Worm (Caenorhabditis elegans) whole organism, L3 larva: ENCODE data around the gene mau-8.

ENCODE experiments used
- R02D3.7 ChIP-seq: fragments of 150-350 bp; optimal IDR thresholded peaks from 2 replicates; lab custom pipeline; 2014; ENCODE audit warnings: missing biosample characterization, missing genetic modification characterization
- ZK546.5 ChIP-seq: sonication (generic microtip); optimal IDR thresholded peaks from 2 replicates; lab custom pipeline; 2017; ENCODE audit warnings: missing biosample characterization, missing genetic modification characterization
- aly-2 ChIP-seq: fragments of 150-350 bp; optimal IDR thresholded peaks from 2 replicates; lab custom pipeline; 2014; ENCODE audit warnings: missing biosample characterization, missing genetic modification characterization
- ama-1 ChIP-seq: fragments of 150-350 bp; optimal IDR thresholded peaks from 2 replicates; lab custom pipeline; 2018
- ceh-16 ChIP-seq: sonication (generic microtip); optimal IDR thresholded peaks from 2 replicates; lab custom pipeline; 2017; ENCODE audit warnings: missing biosample characterization, missing genetic modification characterization
- ceh-82 ChIP-seq: fragments of 150-350 bp; optimal IDR thresholded peaks from 2 replicates; lab custom pipeline; 2014; ENCODE audit warnings: missing biosample characterization, missing genetic modification characterization
- ceh-9 ChIP-seq: sonication (generic microtip); optimal IDR thresholded peaks from 2 replicates; lab custom pipeline; 2018; ENCODE audit warnings: missing biosample characterization, missing genetic modification characterization
- daf-12 ChIP-seq: fragments of 150-350 bp; optimal IDR thresholded peaks from 2 replicates; lab custom pipeline; 2014; ENCODE audit warnings: missing biosample characterization, missing genetic modification reagents, missing genetic modification characterization
- egl-5 ChIP-seq: fragments of 150-350 bp; optimal IDR thresholded peaks from 2 replicates; lab custom pipeline; 2017; ENCODE audit warnings: missing biosample characterization, missing genetic modification reagents, missing genetic modification characterization, inconsistent platforms
- elt-1 ChIP-seq: fragments of 150-350 bp; optimal IDR thresholded peaks from 2 replicates; lab custom pipeline; 2014; ENCODE audit warnings: missing biosample characterization, missing genetic modification characterization
- elt-2 ChIP-seq: sonication (generic microtip); optimal IDR thresholded peaks from 2 replicates; lab custom pipeline; 2016; ENCODE audit warnings: missing genetic modification reagents, mild to moderate bottlenecking, missing genetic modification characterization, missing compliant biosample characterization
- elt-3 ChIP-seq, 3 experiments: fragments of 150-350 bp in 1 of 3; sonication (generic microtip) in 2 of 3; optimal IDR thresholded peaks; 2 replicates in 2 of 3; 4 replicates in 1 of 3; lab custom pipeline; 2014 to 2017; ENCODE audit warnings: missing biosample characterization in 3 of 3, missing genetic modification characterization in 3 of 3
- eor-1 ChIP-seq, 2 experiments: fragments of 150-350 bp; optimal IDR thresholded peaks; 2 replicates each; lab custom pipeline; 2014 to 2018; ENCODE audit warnings: missing biosample characterization in 2 of 2, missing genetic modification characterization in 2 of 2
- fkh-2 ChIP-seq: fragments of 150-350 bp; optimal IDR thresholded peaks from 2 replicates; lab custom pipeline; 2014; ENCODE audit warnings: missing biosample characterization, missing genetic modification reagents, missing genetic modification characterization
- fos-1 ChIP-seq: fragments of 150-350 bp; optimal IDR thresholded peaks from 2 replicates; lab custom pipeline; 2014; ENCODE audit warnings: missing biosample characterization, missing genetic modification characterization
- jun-1 ChIP-seq: fragments of 150-350 bp; optimal IDR thresholded peaks from 2 replicates; lab custom pipeline; 2014; ENCODE audit warnings: missing biosample characterization, missing genetic modification reagents, missing genetic modification characterization
- lin-15B ChIP-seq: fragments of 150-350 bp; optimal IDR thresholded peaks from 2 replicates; lab custom pipeline; 2014; ENCODE audit warnings: missing biosample characterization, missing genetic modification characterization
- lin-39 ChIP-seq: fragments of 150-350 bp; optimal IDR thresholded peaks from 2 replicates; lab custom pipeline; 2018; ENCODE audit warnings: missing biosample characterization, missing genetic modification reagents, missing genetic modification characterization
- lsy-12 ChIP-seq: sonication (generic microtip); optimal IDR thresholded peaks from 2 replicates; lab custom pipeline; 2016; ENCODE audit warnings: mild to moderate bottlenecking, missing genetic modification characterization, missing compliant biosample characterization
- mdl-1 ChIP-seq: fragments of 150-350 bp; optimal IDR thresholded peaks from 2 replicates; lab custom pipeline; 2014; ENCODE audit warnings: missing biosample characterization, missing genetic modification characterization
- nfya-1 ChIP-seq: sonication (generic microtip); optimal IDR thresholded peaks from 2 replicates; lab custom pipeline; 2017; ENCODE audit warnings: missing genetic modification characterization, mild to moderate bottlenecking, missing compliant biosample characterization, antibody characterized with exemption, moderate library complexity; ENCODE audit not compliant: insufficient read depth
- nhr-11 ChIP-seq: fragments of 150-350 bp; optimal IDR thresholded peaks from 2 replicates; lab custom pipeline; 2014; ENCODE audit warnings: missing biosample characterization, missing genetic modification characterization
- nhr-12 ChIP-seq: fragments of 150-350 bp; optimal IDR thresholded peaks from 2 replicates; lab custom pipeline; 2014; ENCODE audit warnings: missing biosample characterization, missing genetic modification characterization
- nhr-23 ChIP-seq: fragments of 150-350 bp; optimal IDR thresholded peaks from 2 replicates; lab custom pipeline; 2014; ENCODE audit warnings: missing biosample characterization, missing genetic modification reagents, missing genetic modification characterization
- nhr-25 ChIP-seq: sonication (generic microtip); optimal IDR thresholded peaks from 2 replicates; lab custom pipeline; 2017; ENCODE audit warnings: missing biosample characterization, missing genetic modification characterization
- nhr-28 ChIP-seq: fragments of 150-350 bp; optimal IDR thresholded peaks from 2 replicates; lab custom pipeline; 2014; ENCODE audit warnings: missing biosample characterization, missing genetic modification characterization
- nhr-43 ChIP-seq: sonication (generic microtip); optimal IDR thresholded peaks from 2 replicates; lab custom pipeline; 2016; ENCODE audit warnings: mild to moderate bottlenecking, missing genetic modification characterization, missing compliant biosample characterization; ENCODE audit not compliant: poor library complexity, severe bottlenecking
- nhr-67 ChIP-seq: fragments of 150-350 bp; optimal IDR thresholded peaks from 2 replicates; lab custom pipeline; 2014; ENCODE audit warnings: missing biosample characterization, missing genetic modification characterization
- nhr-76 ChIP-seq: fragments of 150-350 bp; sonication (generic microtip); optimal IDR thresholded peaks from 5 replicates; lab custom pipeline; 2014; ENCODE audit warnings: missing biosample characterization, missing genetic modification characterization
- nhr-77 ChIP-seq: fragments of 150-350 bp; optimal IDR thresholded peaks from 2 replicates; lab custom pipeline; 2014; ENCODE audit warnings: missing biosample characterization, missing genetic modification characterization
- pqm-1 ChIP-seq: fragments of 150-350 bp; optimal IDR thresholded peaks from 2 replicates; lab custom pipeline; 2017; ENCODE audit warnings: missing biosample characterization, missing genetic modification characterization, inconsistent platforms
- skn-1 ChIP-seq: fragments of 150-350 bp; optimal IDR thresholded peaks from 2 replicates; lab custom pipeline; 2014; ENCODE audit warnings: missing biosample characterization, missing genetic modification characterization
- snpc-4 ChIP-seq: fragments of 150-350 bp; optimal IDR thresholded peaks from 2 replicates; lab custom pipeline; 2014; ENCODE audit warnings: missing biosample characterization, missing genetic modification characterization
- tbx-2 ChIP-seq: sonication (generic microtip); optimal IDR thresholded peaks from 2 replicates; lab custom pipeline; 2016; ENCODE audit warnings: mild to moderate bottlenecking, missing genetic modification characterization, missing compliant biosample characterization
- unc-62 ChIP-seq: fragments of 150-350 bp; sonication (generic microtip); optimal IDR thresholded peaks from 4 replicates; lab custom pipeline; 2014; ENCODE audit warnings: missing biosample characterization, missing genetic modification reagents, missing genetic modification characterization
- ztf-11 ChIP-seq: fragments of 150-350 bp; optimal IDR thresholded peaks from 2 replicates; lab custom pipeline; 2014; ENCODE audit warnings: missing biosample characterization, missing genetic modification characterization
- ztf-4 ChIP-seq: fragments of 150-350 bp; optimal IDR thresholded peaks from 2 replicates; lab custom pipeline; 2014; ENCODE audit warnings: missing biosample characterization, missing genetic modification characterization

Gene mau-8

DNA sequence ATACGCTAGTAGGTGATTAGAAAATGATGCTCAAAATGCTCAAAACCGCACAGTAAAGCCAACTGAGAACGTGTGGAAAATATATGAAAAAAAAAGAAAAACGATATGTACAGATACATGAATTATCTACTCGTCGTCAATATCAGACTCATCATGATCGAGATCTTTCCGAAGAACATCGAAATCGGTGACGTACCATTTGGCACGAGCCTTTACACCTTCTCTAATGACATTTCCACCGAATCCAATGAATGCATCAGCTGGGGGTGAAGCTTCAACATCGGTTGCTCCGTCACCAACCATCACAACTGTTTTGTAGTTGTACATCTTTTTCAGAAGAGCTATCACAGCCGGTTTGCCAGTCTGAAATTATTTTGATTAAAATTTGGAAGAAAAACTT is 11.4 kb downstream of the mau-8 start:
- TF ChIP-seq fos-1 (tag; lab: Kevin White, UChicago), result no peak
- peak; percentile 36 for TF ChIP-seq nhr-43 (tag; lab: Kevin White, UChicago)
- TF ChIP-seq, all 47 proteins: peak for 1

DNA sequence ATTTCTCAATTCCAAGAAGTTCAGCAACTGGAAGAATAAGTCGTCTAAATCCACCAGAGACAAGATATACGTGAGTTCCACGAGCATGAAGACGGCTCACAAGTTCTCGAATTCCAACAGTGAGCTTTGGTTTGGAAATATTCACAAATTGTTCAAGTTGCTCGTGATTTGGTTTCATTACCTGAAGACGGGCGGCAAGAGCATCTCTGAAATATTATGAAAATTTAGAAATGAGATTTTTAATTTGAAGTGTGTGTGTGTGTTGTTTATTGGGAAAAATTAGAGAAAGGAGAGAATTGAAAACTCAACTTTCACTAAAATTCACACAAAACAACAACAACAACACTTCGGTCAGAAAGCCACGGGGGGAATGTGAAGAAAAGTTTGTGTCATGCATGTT is 13.0 kb downstream of the mau-8 start:
- TF ChIP-seq R02D3.7, result no peak
- TF ChIP-seq ztf-11 (tag; lab: Kevin White, UChicago), result no peak
- TF ChIP-seq nhr-23 (tag; lab: Kevin White, UChicago), result no peak
- no peak for TF ChIP-seq ZK546.5 (tag; lab: Kevin White, UChicago)
- no peak for TF ChIP-seq jun-1 (tag; lab: Kevin White, UChicago)
- TF ChIP-seq nhr-67 (tag; lab: Kevin White, UChicago), result no peak
- no peak for TF ChIP-seq nhr-76
- no peak for TF ChIP-seq eor-1 (tag; optimal IDR thresholded peaks at IDR 0.05; lab: Kevin White, UChicago)
- TF ChIP-seq nhr-43 (tag; lab: Kevin White, UChicago), result no peak
- no peak for TF ChIP-seq lin-39
- no peak for TF ChIP-seq egl-5 (tag; lab: Kevin White, UChicago)
- no peak for TF ChIP-seq ceh-82 (tag; lab: Kevin White, UChicago)
- TF ChIP-seq nhr-11 (tag; lab: Kevin White, UChicago), result no peak
- no peak for TF ChIP-seq ama-1 (lab: Kevin White, UChicago)

ce11 chrIV:13392230-13392629 is 14.4 kb downstream of the mau-8 start:
- TF ChIP-seq ceh-9 (tag; lab: Kevin White, UChicago) (no peak), nhr-43 (tag; lab: Kevin White, UChicago) (peak; percentile 10), ama-1 (lab: Kevin White, UChicago) (peak; percentile 72), aly-2 (no peak), tbx-2 (no peak)

DNA sequence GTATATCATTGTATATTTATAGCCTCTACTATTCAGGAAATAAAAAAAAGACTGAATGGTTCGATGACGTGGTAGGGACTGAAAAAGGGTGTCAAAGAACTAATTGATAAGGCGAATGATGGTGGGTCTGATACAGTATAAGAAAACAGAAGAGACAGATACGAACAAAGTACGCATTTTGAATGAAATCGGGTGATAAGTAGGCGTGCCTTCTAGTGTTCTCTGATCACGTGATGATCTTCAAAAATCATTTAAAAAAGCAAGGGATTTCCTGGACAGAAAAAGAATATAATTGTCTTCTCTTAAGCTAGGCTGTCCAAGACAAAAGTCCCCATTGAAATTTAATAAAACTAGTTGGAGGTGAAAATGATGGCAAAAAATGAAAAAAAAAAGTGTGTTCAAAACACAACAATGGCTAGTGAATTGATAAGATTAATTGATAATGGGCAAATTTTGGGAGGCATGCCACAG is 15.5 kb downstream of the mau-8 start:
- TF ChIP-seq jun-1 (tag; lab: Kevin White, UChicago) (peak; percentile 26), nhr-11 (tag; lab: Kevin White, UChicago) (no peak), lin-15B (tag; lab: Kevin White, UChicago) (no peak), tbx-2 (no peak), nhr-12 (tag; lab: Kevin White, UChicago) (no peak), unc-62 (GFP tag; lab: Kevin White, UChicago) (no peak), nhr-43 (tag; lab: Kevin White, UChicago) (peak; percentile 7), fkh-2 (tag; lab: Kevin White, UChicago) (no peak), elt-3 (tag; optimal IDR thresholded peaks at IDR 0.05; lab: Kevin White, UChicago) (peak in 1 of 3 experiments; percentile 7), nhr-77 (tag; lab: Kevin White, UChicago) (peak; percentile 7), nfya-1 (tag; lab: Kevin White, UChicago) (peak; percentile 9), pqm-1 (tag; lab: Kevin White, UChicago) (peak; percentile 92), nhr-23 (tag; lab: Kevin White, UChicago) (peak; percentile 87), ztf-4 (peak; percentile 7), ceh-16 (tag; lab: Kevin White, UChicago) (no peak), elt-1 (tag; lab: Kevin White, UChicago) (no peak), mdl-1 (tag; lab: Kevin White, UChicago) (no peak), fos-1 (tag; lab: Kevin White, UChicago) (no peak), daf-12 (tag; lab: Kevin White, UChicago) (no peak), ceh-82 (tag; lab: Kevin White, UChicago) (no peak), skn-1 (tag; lab: Kevin White, UChicago) (peak; percentile 61), snpc-4 (tag; lab: Kevin White, UChicago) (no peak), nhr-25 (tag; lab: Kevin White, UChicago) (peak; percentile 54), nhr-28 (tag; lab: Kevin White, UChicago) (peak; percentile 17), elt-2 (peak; percentile 90), lsy-12 (tag; lab: Kevin White, UChicago) (peak; percentile 47)
